Worm (Caenorhabditis elegans): ENCODE measurements around the gene F56B3.9.

DNA sequence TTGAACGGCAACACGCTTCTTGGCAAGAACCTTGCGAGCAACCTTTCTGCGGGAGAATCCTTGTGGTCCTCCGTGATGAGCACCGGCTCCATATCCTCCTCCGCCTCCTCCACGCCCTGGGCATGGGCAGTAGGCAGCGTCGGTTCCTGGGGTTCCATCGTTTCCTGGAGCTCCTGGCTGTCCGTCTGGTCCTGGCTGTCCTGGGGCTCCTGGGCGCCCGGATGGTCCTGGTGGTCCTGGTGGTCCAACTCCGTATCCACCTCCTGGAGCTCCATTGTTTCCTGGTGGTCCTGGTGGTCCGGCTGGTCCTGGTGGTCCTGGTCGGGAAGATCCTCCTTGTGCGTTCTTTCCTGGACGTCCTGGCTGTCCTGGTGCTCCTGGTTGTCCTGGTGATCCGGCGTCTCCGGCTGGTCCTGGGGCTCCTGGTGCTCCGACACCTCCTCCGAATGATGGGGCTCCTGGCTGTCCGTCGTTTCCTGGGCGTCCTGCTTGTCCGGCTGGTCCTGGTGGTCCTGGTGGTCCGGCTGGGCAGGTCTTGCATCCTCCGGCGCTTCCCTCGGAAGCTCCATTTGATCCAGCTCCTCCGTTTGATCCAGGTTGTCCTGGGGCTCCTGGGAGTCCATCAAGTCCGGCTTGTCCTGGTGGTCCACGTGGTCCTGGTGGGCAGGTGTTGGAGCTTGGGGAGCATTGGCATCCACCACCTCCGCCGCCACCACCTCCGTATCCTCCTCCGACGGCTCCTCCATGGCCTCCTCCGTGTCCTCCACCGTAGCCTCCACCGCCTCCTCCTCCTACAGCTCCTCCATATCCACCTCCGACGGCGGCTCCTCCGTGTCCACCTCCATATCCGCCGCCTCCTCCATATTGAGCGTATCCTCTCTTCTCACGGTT lies 8.4 kb upstream of the F56B3.9 start:
- TF ChIP-seq unc-62 (GFP tag; optimal IDR thresholded peaks at IDR 0.05) (no peak), ama-1 (optimal IDR thresholded peaks at IDR 0.05) (no peak)
